Worm (Caenorhabditis elegans) whole organism, L1 larva: ENCODE data around the gene nhr-271.
A peak's percentile ranks its signal among the peaks of the same experiment; 100 is the strongest.

Source experiments
- C04F5.9 ChIP-seq: sonication (generic microtip); optimal IDR thresholded peaks from 2 replicates; lab custom pipeline; 2016; ENCODE audit warnings: missing genetic modification characterization, missing compliant biosample characterization
- C16A3.4 ChIP-seq: fragments of 150-350 bp; optimal IDR thresholded peaks from 2 replicates; lab custom pipeline; 2014; ENCODE audit warnings: missing biosample characterization, missing genetic modification characterization
- aha-1 ChIP-seq: fragments of 150-350 bp; optimal IDR thresholded peaks from 2 replicates; lab custom pipeline; 2014; ENCODE audit warnings: missing biosample characterization, missing genetic modification characterization
- ceh-63 ChIP-seq: fragments of 200-800 bp; sonication (Bioruptor generic); optimal IDR thresholded peaks from 2 replicates; lab custom pipeline; 2018; ENCODE audit warnings: mild to moderate bottlenecking, missing genetic modification characterization, missing compliant biosample characterization
- ceh-82 ChIP-seq, 3 experiments: fragments of 150-350 bp in 1 of 3; sonication (generic microtip) in 2 of 3; optimal IDR thresholded peaks; 2 replicates each; lab custom pipeline; 2014 to 2017; ENCODE audit warnings: missing biosample characterization in 3 of 3, missing genetic modification characterization in 3 of 3
- ces-1 ChIP-seq: fragments of 150-350 bp; optimal IDR thresholded peaks from 2 replicates; lab custom pipeline; 2014; ENCODE audit warnings: missing biosample characterization, missing genetic modification reagents, missing genetic modification characterization
- dpl-1 ChIP-seq, 3 experiments: fragments of 150-350 bp in 2 of 3; sonication (generic microtip) in 1 of 3; optimal IDR thresholded peaks; 2 replicates each; lab custom pipeline; 2014 to 2017; ENCODE audit warnings: missing biosample characterization in 3 of 3, missing genetic modification characterization in 3 of 3, missing genetic modification reagents in 3 of 3
- efl-1 ChIP-seq, 4 experiments: fragments of 150-350 bp; optimal IDR thresholded peaks in 3 of 4; peaks in 1 of 4; 1 replicate in 1 of 4; 2 replicates in 3 of 4; lab custom pipeline; 2014; ENCODE audit warnings: missing biosample characterization in 2 of 4, missing genetic modification characterization in 2 of 4, missing genetic modification reagents in 2 of 4
- elt-2 ChIP-seq: sonication (generic microtip); optimal IDR thresholded peaks from 2 replicates; lab custom pipeline; 2016; ENCODE audit warnings: missing genetic modification characterization, mild to moderate bottlenecking, inconsistent platforms, missing compliant biosample characterization, missing genetic modification reagents
- fkh-4 ChIP-seq: sonication (generic microtip); optimal IDR thresholded peaks from 2 replicates; lab custom pipeline; 2016; ENCODE audit warnings: missing compliant biosample characterization, missing genetic modification characterization, borderline replicate concordance
- fos-1 ChIP-seq: fragments of 150-350 bp; optimal IDR thresholded peaks from 2 replicates; lab custom pipeline; 2014; ENCODE audit warnings: missing biosample characterization, missing genetic modification characterization
- grh-1 ChIP-seq: fragments of 200-800 bp; sonication (Bioruptor generic); IDR thresholded peaks from 2 replicates; pipeline ENCODE4 v1.3.6; 2022; ENCODE audit warnings: missing genetic modification reagents, missing genetic modification characterization, missing compliant biosample characterization
- hlh-17 ChIP-seq: fragments of 200-800 bp; sonication (Bioruptor generic); optimal IDR thresholded peaks from 2 replicates; lab custom pipeline; 2018; ENCODE audit warnings: missing genetic modification characterization, mild to moderate bottlenecking, missing compliant biosample characterization, moderate library complexity, borderline replicate concordance
- hlh-4 ChIP-seq: sonication (generic microtip); optimal IDR thresholded peaks from 2 replicates; lab custom pipeline; 2016; ENCODE audit warnings: mild to moderate bottlenecking, missing genetic modification characterization, missing compliant biosample characterization
- irx-1 ChIP-seq: sonication (generic microtip); optimal IDR thresholded peaks from 2 replicates; lab custom pipeline; 2016; ENCODE audit warnings: missing genetic modification characterization, missing compliant biosample characterization
- isw-1 ChIP-seq: fragments of 200-800 bp; sonication (Bioruptor generic); IDR thresholded peaks from 2 replicates; pipeline ENCODE4 v1.3.6; 2022; ENCODE audit warnings: missing genetic modification characterization, missing compliant biosample characterization
- lin-13 ChIP-seq: fragments of 150-350 bp; optimal IDR thresholded peaks from 2 replicates; lab custom pipeline; 2014; ENCODE audit warnings: missing biosample characterization, missing genetic modification reagents, missing genetic modification characterization
- lin-15B ChIP-seq: fragments of 150-350 bp; sonication (generic microtip); optimal IDR thresholded peaks from 3 replicates; lab custom pipeline; 2014; ENCODE audit warnings: missing biosample characterization, missing genetic modification characterization
- lir-3 ChIP-seq: sonication (generic microtip); optimal IDR thresholded peaks from 2 replicates; lab custom pipeline; 2016; ENCODE audit warnings: mild to moderate bottlenecking, missing genetic modification characterization, moderate library complexity, missing compliant biosample characterization; ENCODE audit not compliant: poor library complexity
- mab-9 ChIP-seq: fragments of 200-800 bp; sonication (Bioruptor generic); IDR thresholded peaks from 2 replicates; pipeline ENCODE4 v1.3.6; 2022; ENCODE audit warnings: missing genetic modification reagents, missing genetic modification characterization, missing compliant biosample characterization
- mef-2 ChIP-seq: fragments of 150-350 bp; optimal IDR thresholded peaks from 2 replicates; lab custom pipeline; 2014; ENCODE audit warnings: missing biosample characterization, missing genetic modification characterization
- nhr-12 ChIP-seq: sonication (generic microtip); optimal IDR thresholded peaks from 2 replicates; lab custom pipeline; 2017; ENCODE audit warnings: missing biosample characterization, missing genetic modification characterization
- nhr-19 ChIP-seq: fragments of 200-800 bp; sonication (Bioruptor generic); conservative IDR thresholded peaks from 2 replicates; pipeline ENCODE4 v1.3.6; 2022; ENCODE audit warnings: missing genetic modification characterization, missing compliant biosample characterization
- nhr-47 ChIP-seq: sonication (generic microtip); optimal IDR thresholded peaks from 2 replicates; lab custom pipeline; 2016; ENCODE audit warnings: mild to moderate bottlenecking, missing genetic modification characterization, moderate library complexity, missing compliant biosample characterization
- nhr-71 ChIP-seq: sonication (generic microtip); optimal IDR thresholded peaks from 2 replicates; lab custom pipeline; 2016; ENCODE audit warnings: mild to moderate bottlenecking, missing genetic modification characterization, moderate library complexity, missing compliant biosample characterization
- nhr-76 ChIP-seq: sonication (generic microtip); optimal IDR thresholded peaks from 2 replicates; lab custom pipeline; 2017; ENCODE audit warnings: missing biosample characterization, missing genetic modification characterization
- nhr-85 ChIP-seq: sonication (generic microtip); peaks from one replicate; lab custom pipeline; 2016; ENCODE audit warnings: missing genetic modification characterization, inconsistent platforms, missing compliant biosample characterization
- nhr-90 ChIP-seq: sonication (generic microtip); optimal IDR thresholded peaks from 2 replicates; lab custom pipeline; 2016; ENCODE audit warnings: mild to moderate bottlenecking, missing genetic modification characterization, missing compliant biosample characterization; ENCODE audit not compliant: poor library complexity
- pag-3 ChIP-seq: sonication (generic microtip); optimal IDR thresholded peaks from 2 replicates; lab custom pipeline; 2017; ENCODE audit warnings: missing genetic modification characterization, mild to moderate bottlenecking, missing compliant biosample characterization, antibody characterized with exemption, borderline replicate concordance; ENCODE audit not compliant: insufficient read depth
- pax-3 ChIP-seq: fragments of 200-800 bp; sonication (Bioruptor generic); optimal IDR thresholded peaks from 2 replicates; lab custom pipeline; 2018; ENCODE audit warnings: mild to moderate bottlenecking, missing genetic modification characterization, moderate library complexity, missing compliant biosample characterization
- pqm-1 ChIP-seq: sonication (generic microtip); optimal IDR thresholded peaks from 3 replicates; lab custom pipeline; 2017; ENCODE audit warnings: missing biosample characterization, missing genetic modification characterization
- rnt-1 ChIP-seq: sonication (generic microtip); optimal IDR thresholded peaks from 2 replicates; lab custom pipeline; 2016; ENCODE audit warnings: mild to moderate bottlenecking, missing genetic modification characterization, moderate library complexity, missing compliant biosample characterization
- skn-1 ChIP-seq: fragments of 150-350 bp; optimal IDR thresholded peaks from 2 replicates; lab custom pipeline; 2014; ENCODE audit warnings: missing biosample characterization, missing genetic modification characterization
- snu-23 ChIP-seq: sonication (generic microtip); optimal IDR thresholded peaks from 2 replicates; lab custom pipeline; 2016; ENCODE audit warnings: missing genetic modification characterization, missing compliant biosample characterization
- sup-37 ChIP-seq: fragments of 200-800 bp; sonication (Bioruptor generic); optimal IDR thresholded peaks from 2 replicates; lab custom pipeline; 2018; ENCODE audit warnings: mild to moderate bottlenecking, missing genetic modification characterization, missing compliant biosample characterization
- tlp-1 ChIP-seq: fragments of 150-350 bp; optimal IDR thresholded peaks from 2 replicates; lab custom pipeline; 2014; ENCODE audit warnings: missing biosample characterization, missing genetic modification characterization
- unc-30 ChIP-seq: sonication (generic microtip); optimal IDR thresholded peaks from 2 replicates; lab custom pipeline; 2017; ENCODE audit warnings: missing biosample characterization, missing genetic modification characterization
- unc-86 ChIP-seq: sonication (generic microtip); optimal IDR thresholded peaks from 2 replicates; lab custom pipeline; 2016; ENCODE audit warnings: missing genetic modification characterization, missing compliant biosample characterization
- unc-98 ChIP-seq: fragments of 200-800 bp; sonication (Bioruptor generic); IDR thresholded peaks from 2 replicates; pipeline ENCODE4 v1.3.6; 2022; ENCODE audit warnings: missing genetic modification characterization, missing compliant biosample characterization
- vab-15 ChIP-seq: sonication (generic microtip); optimal IDR thresholded peaks from 2 replicates; lab custom pipeline; 2017; ENCODE audit warnings: missing genotype, mild to moderate bottlenecking, missing genetic modification characterization, missing compliant biosample characterization
- zip-4 ChIP-seq: fragments of 200-800 bp; sonication (Bioruptor generic); optimal IDR thresholded peaks from 2 replicates; lab custom pipeline; 2018; ENCODE audit warnings: mild to moderate bottlenecking, missing genetic modification characterization, moderate library complexity, missing compliant biosample characterization
- ztf-4 ChIP-seq: fragments of 150-350 bp; optimal IDR thresholded peaks from 2 replicates; lab custom pipeline; 2014; ENCODE audit warnings: missing biosample characterization, missing genetic modification characterization

nhr-271 gene

DNA sequence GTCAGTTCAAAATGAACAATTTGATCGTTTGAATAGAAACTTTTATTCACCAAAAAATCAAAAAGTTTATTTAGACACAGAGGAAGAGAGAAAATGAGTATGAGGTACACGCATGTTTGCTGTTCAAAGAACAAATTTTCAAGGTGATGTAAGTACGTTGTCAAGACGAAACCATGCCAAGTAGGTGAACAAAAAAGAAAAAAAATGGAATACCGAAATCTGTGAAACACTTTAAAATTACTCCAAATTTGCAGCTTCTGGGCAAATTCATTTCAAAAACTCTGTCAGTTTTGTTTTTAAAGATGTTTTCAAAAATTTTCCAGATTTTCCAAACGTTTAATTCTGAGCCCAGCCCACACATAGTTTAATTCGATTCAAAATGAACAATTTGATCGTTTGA lies at the start of gene nhr-271:
TSS of gene nhr-271 (minus strand) at position 101 of the 400 bp plus-strand sequence.
- no peak for TF ChIP-seq aha-1 (tag; lab: Kevin White, UChicago)
- TF ChIP-seq sup-37 = no peak
- TF ChIP-seq nhr-19 (GFP tag; lab: Robert Waterston, UW) = no peak
- TF ChIP-seq nhr-47 (tag; lab: Kevin White, UChicago) = no peak
- TF ChIP-seq irx-1 (tag; lab: Kevin White, UChicago) = no peak
- no peak for TF ChIP-seq nhr-71 (tag; lab: Kevin White, UChicago)
- no peak for TF ChIP-seq nhr-85
- TF ChIP-seq C04F5.9 (tag; lab: Kevin White, UChicago) = no peak
- TF ChIP-seq pqm-1 (tag; lab: Kevin White, UChicago) = no peak
- no peak for TF ChIP-seq unc-86 (tag; lab: Kevin White, UChicago)
- no peak for TF ChIP-seq pag-3
- no peak for TF ChIP-seq lir-3 (tag; lab: Kevin White, UChicago)
- TF ChIP-seq dpl-1 (GFP tag; optimal IDR thresholded peaks at IDR 0.05; lab: Kevin White, UChicago) = no peak
- TF ChIP-seq lin-13 (GFP tag; lab: Kevin White, UChicago) = no peak
- no peak for TF ChIP-seq efl-1 (optimal IDR thresholded peaks at IDR 0.05; lab: Kevin White, UChicago)
- no peak for TF ChIP-seq efl-1 (GFP tag; optimal IDR thresholded peaks at IDR 0.05 in 1 of 2; lab: Kevin White, UChicago)
- no peak for TF ChIP-seq vab-15 (tag; lab: Kevin White, UChicago)

DNA sequence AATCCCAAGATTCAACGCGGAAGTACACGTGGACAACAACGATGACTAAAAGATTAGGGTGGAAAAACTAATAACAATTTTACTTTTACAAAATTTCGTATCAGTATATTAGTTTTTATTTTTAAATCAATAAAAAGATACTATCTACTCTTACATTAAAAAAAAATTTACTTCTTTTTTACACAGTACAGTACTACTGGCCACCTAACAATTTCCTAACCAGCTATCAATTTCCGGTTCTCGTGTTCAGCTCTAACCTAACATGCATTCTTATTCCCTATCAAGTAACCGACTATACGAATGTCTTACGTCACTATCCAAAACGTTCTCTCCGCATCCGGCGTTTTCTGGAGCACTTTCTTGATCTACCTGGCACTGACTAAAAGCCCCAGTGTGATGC lies 49.3 kb upstream of the nhr-271 start, which contains the start of gene srd-21:
TSS of gene srd-21 (plus strand) at position 301 of the 400 bp plus-strand sequence.
- TF ChIP-seq lin-15B (tag; lab: Kevin White, UChicago) = no peak
- no peak for TF ChIP-seq unc-98 (GFP tag; lab: Robert Waterston, UW)
- TF ChIP-seq grh-1 (GFP tag; lab: Robert Waterston, UW) = no peak
- no peak for TF ChIP-seq aha-1 (tag; lab: Kevin White, UChicago)
- TF ChIP-seq snu-23 = no peak

DNA sequence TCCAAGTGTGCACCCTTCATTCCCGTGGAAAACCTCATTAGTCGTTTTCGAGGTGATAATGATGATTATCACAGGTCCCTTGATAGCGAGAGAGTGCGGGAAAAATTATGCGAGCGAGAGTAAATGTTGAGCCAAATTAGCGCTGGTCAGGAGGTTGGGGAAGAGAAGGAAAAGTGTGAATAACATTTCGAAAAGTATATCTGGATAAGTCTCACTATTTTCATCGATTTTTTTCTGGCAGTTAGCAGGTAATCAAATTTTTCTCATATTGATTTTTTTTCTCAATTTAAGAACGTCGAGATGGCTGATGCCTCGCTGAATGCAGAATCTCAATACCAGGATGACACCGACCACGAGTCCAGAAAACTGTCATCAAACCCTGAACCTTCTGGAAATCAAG lies 48.7 kb upstream of the nhr-271 start, which contains the start of gene W06G6.2:
TSS of gene W06G6.2 (plus strand) at position 301 of the 400 bp plus-strand sequence.
- TF ChIP-seq hlh-17 = no peak
- TF ChIP-seq grh-1 (GFP tag; lab: Robert Waterston, UW) = no peak
- TF ChIP-seq lin-15B (tag; lab: Kevin White, UChicago) = no peak
- TF ChIP-seq ceh-82 (tag; optimal IDR thresholded peaks at IDR 0.05; lab: Kevin White, UChicago) = no peak
- no peak for TF ChIP-seq nhr-90 (tag; lab: Kevin White, UChicago)
- no peak for TF ChIP-seq zip-4 (GFP tag; lab: Kevin White, UChicago)
- no peak for TF ChIP-seq irx-1 (tag; lab: Kevin White, UChicago)

DNA sequence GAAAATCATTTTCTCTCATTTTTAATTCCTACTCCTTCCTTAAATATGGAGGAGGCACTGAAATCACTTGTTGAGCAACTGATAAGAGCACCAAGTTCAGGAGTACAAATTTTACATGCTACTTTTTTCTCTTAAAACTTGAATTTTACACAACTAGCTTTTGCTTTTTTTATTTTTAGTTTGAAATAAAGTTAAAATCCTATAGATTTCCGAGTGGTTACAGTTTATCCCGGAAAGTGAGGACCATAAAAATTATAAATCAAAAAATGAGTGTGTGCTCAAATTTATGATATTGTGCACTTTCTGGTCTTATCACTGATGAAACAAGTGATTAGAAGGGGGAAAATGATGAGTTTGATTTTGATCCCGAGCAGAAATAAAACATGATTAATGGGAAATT lies 47.6 kb upstream of the nhr-271 start, which contains the start of gene oac-53:
TSS of gene oac-53 (minus strand) at position 9 of the 400 bp plus-strand sequence.
- TF ChIP-seq rnt-1 (tag; lab: Kevin White, UChicago) = no peak
- TF ChIP-seq skn-1 (tag; lab: Kevin White, UChicago) = no peak
- TF ChIP-seq ceh-63 (GFP tag; lab: Kevin White, UChicago) = no peak
- no peak for TF ChIP-seq nhr-90 (tag; lab: Kevin White, UChicago)
- no peak for TF ChIP-seq grh-1 (GFP tag; lab: Robert Waterston, UW)
- no peak for TF ChIP-seq C16A3.4
- no peak for TF ChIP-seq fos-1 (tag; lab: Kevin White, UChicago)
- TF ChIP-seq elt-2 = peak; percentile 77
- TF ChIP-seq tlp-1 (tag; lab: Kevin White, UChicago) = peak; percentile 3

DNA sequence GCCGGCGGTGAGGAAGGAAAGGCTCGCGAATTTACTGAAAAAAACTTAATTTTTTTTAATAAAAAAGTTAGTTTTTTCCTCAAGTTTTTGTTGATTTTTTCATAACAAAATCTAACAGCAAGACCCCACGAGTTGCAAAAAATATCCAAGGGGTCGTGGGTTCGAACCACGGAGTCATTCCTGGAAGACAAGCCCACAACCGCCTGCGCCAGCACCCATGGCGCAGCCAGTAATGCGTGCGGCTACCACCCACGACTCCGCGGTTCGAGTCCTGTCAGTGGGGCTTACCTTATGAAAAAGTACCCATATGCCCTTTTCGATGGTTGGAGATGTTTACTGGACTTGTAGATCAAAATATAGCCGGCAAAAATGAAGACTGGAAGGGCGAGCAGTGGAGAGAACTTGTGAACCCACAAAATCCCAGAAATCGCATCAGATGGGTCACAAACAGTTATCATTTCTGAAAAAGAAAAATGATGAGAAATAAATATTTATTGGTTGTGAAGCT lies 42.5 kb upstream of the nhr-271 start, which contains the start of gene Y70C5A.2:
TSS of gene Y70C5A.2 (minus strand) at position 458 of the 508 bp plus-strand sequence.
- TF ChIP-seq pax-3 = no peak
- TF ChIP-seq snu-23 = no peak
- TF ChIP-seq isw-1 (GFP tag; lab: Robert Waterston, UW) = no peak
- no peak for TF ChIP-seq lin-13 (GFP tag; lab: Kevin White, UChicago)
- TF ChIP-seq pag-3 = no peak
- no peak for TF ChIP-seq hlh-17
- TF ChIP-seq mab-9 = no peak
- no peak for TF ChIP-seq nhr-12 (tag; lab: Kevin White, UChicago)
- TF ChIP-seq tlp-1 (tag; lab: Kevin White, UChicago) = no peak
- no peak for TF ChIP-seq unc-30
- no peak for TF ChIP-seq fos-1 (tag; lab: Kevin White, UChicago)
- no peak for TF ChIP-seq ceh-63 (GFP tag; lab: Kevin White, UChicago)
- no peak for TF ChIP-seq fkh-4 (tag; lab: Kevin White, UChicago)
- no peak for TF ChIP-seq sup-37
- TF ChIP-seq nhr-76 = no peak
- no peak for TF ChIP-seq hlh-4
- TF ChIP-seq ztf-4 (tag; lab: Kevin White, UChicago) = no peak
- TF ChIP-seq mef-2 (tag; lab: Kevin White, UChicago) = no peak
- no peak for TF ChIP-seq ces-1
